Worm (Caenorhabditis elegans): ENCODE results near the gene aptf-1.

DNA sequence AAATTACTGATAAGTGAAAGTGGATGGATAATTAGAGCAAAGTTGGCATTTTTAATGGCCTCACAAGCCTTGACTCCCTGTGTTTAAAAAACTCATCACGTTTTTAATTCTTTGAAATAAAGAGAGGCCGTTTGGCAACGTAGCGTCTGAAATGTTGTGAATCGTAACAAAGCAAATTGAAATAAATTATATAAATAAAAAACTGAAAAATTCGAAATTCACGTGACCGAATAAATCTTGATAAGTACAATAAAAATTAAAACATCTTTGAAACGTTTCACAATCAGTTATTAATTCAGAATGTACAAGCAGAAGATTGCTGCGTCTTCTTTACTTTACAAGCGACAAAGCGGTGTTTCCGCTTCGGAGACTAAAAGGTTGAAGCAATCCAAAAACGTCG, 32.0 kb upstream of the aptf-1 start, which contains the start of gene K03H9.3:
- TF ChIP-seq ceh-19 (GFP tag; optimal IDR thresholded peaks at IDR 0.05) (no peak), elt-2 (tag; optimal IDR thresholded peaks at IDR 0.05) (no peak)

Data from whole organism, late embryonic.